Worm (Caenorhabditis elegans) whole organism, early embryonic: Measurements from ENCODE around the gene F09A5.3.

Experiments
- B0310.2 ChIP-seq: sonication (generic microtip); optimal IDR thresholded peaks from 2 replicates; lab custom pipeline; 2016; ENCODE audit warnings: mild to moderate bottlenecking, missing genetic modification characterization, missing compliant biosample characterization
- F13C5.2 ChIP-seq: sonication (generic microtip); optimal IDR thresholded peaks from 2 replicates; lab custom pipeline; 2017; ENCODE audit warnings: mild to moderate bottlenecking, missing genetic modification characterization, inconsistent platforms, missing compliant biosample characterization
- aly-1 ChIP-seq: sonication (generic microtip); optimal IDR thresholded peaks from 2 replicates; lab custom pipeline; 2016; ENCODE audit warnings: missing genetic modification characterization, missing compliant biosample characterization
- ama-1 ChIP-seq: fragments of 150-350 bp; optimal IDR thresholded peaks from 2 replicates; lab custom pipeline; 2014
- ceh-13 ChIP-seq: fragments of 200-800 bp; sonication (Bioruptor generic); optimal IDR thresholded peaks from 2 replicates; lab custom pipeline; 2018; ENCODE audit warnings: mild to moderate bottlenecking, missing genetic modification characterization, missing compliant biosample characterization
- ceh-36 ChIP-seq: sonication (generic microtip); optimal IDR thresholded peaks from 2 replicates; lab custom pipeline; 2016; ENCODE audit warnings: missing genetic modification characterization, inconsistent platforms, missing compliant biosample characterization
- ets-7 ChIP-seq: sonication (generic microtip); optimal IDR thresholded peaks from 2 replicates; lab custom pipeline; 2016; ENCODE audit warnings: missing genotype, missing genetic modification characterization, missing compliant biosample characterization
- flt-1 ChIP-seq: fragments of 200-800 bp; sonication (Bioruptor generic); IDR thresholded peaks from 2 replicates; pipeline ENCODE4 v1.3.6; 2022; ENCODE audit warnings: missing genetic modification characterization, missing compliant biosample characterization
- hmbx-1 ChIP-seq: sonication (generic microtip); optimal IDR thresholded peaks from 2 replicates; lab custom pipeline; 2016; ENCODE audit warnings: mild to moderate bottlenecking, missing genetic modification characterization, missing compliant biosample characterization
- hmg-4 ChIP-seq: fragments of 200-800 bp; sonication (Bioruptor generic); optimal IDR thresholded peaks from 2 replicates; lab custom pipeline; 2018; ENCODE audit warnings: mild to moderate bottlenecking, missing genetic modification characterization, missing compliant biosample characterization
- hnd-1 ChIP-seq: sonication (generic microtip); optimal IDR thresholded peaks from 2 replicates; lab custom pipeline; 2016; ENCODE audit warnings: missing genetic modification characterization, missing compliant biosample characterization
- pes-1 ChIP-seq: fragments of 200-800 bp; sonication (Bioruptor generic); IDR thresholded peaks from 2 replicates; pipeline ENCODE4 v1.3.6; 2022; ENCODE audit warnings: missing genetic modification reagents, missing genetic modification characterization, missing compliant biosample characterization
- scrt-1 ChIP-seq: fragments of 200-800 bp; sonication (Bioruptor generic); IDR thresholded peaks from 2 replicates; pipeline ENCODE4 v1.3.6; 2022; ENCODE audit warnings: missing genetic modification characterization, missing compliant biosample characterization
- sea-1 ChIP-seq: fragments of 200-800 bp; sonication (Bioruptor generic); conservative IDR thresholded peaks from 2 replicates; pipeline ENCODE4 v1.3.6; 2022; ENCODE audit warnings: missing genetic modification characterization, missing compliant biosample characterization
- tbx-11 ChIP-seq: fragments of 200-800 bp; sonication (Bioruptor generic); IDR thresholded peaks from 2 replicates; pipeline ENCODE4 v1.3.6; 2022; ENCODE audit warnings: missing genetic modification characterization, missing compliant biosample characterization
- tbx-37 ChIP-seq: fragments of 200-800 bp; sonication (Bioruptor generic); conservative IDR thresholded peaks from 2 replicates; pipeline ENCODE4 v1.3.6; 2022; ENCODE audit warnings: missing genetic modification reagents, missing genetic modification characterization, missing compliant biosample characterization
- tra-4 ChIP-seq: sonication (generic microtip); optimal IDR thresholded peaks from 2 replicates; lab custom pipeline; 2017; ENCODE audit warnings: missing genetic modification characterization, missing compliant biosample characterization

The F09A5.3 gene

DNA sequence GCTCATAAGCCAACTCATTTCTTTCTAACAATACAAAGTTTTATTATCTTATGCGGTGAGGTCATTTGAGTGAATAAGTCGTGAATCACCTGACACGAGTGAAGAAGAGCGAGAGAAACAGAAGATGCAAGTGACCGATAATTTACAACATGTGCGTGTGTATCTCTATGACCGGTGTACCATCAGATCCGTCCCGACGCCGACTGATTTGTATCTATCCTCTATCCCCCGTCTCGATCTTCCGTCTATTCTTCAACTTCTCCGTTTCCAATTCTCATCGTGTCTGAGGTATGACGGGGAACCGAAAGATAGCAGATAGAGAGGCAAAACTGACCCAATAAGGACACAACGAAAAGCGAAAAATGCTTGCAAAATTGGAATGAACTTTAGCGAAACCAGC lies at the start of gene F09A5.3:
Gene F09A5.3 (plus strand): TSS at position 162 of the 400 bp plus-strand sequence.
- TF ChIP-seq F13C5.2 (no peak), scrt-1 (no peak), hmg-4 (no peak), tbx-11 (no peak), aly-1 (tag; lab: Kevin White, UChicago) (no peak), sea-1 (GFP tag; lab: Robert Waterston, UW) (no peak), B0310.2 (tag; lab: Kevin White, UChicago) (no peak), tbx-37 (GFP tag; lab: Robert Waterston, UW) (no peak), ceh-36 (no peak), hnd-1 (tag; lab: Kevin White, UChicago) (no peak), pes-1 (GFP tag; lab: Robert Waterston, UW) (no peak), hmbx-1 (no peak), ceh-13 (no peak), tra-4 (tag; lab: Kevin White, UChicago) (no peak), flt-1 (GFP tag; lab: Robert Waterston, UW) (no peak), ets-7 (tag; lab: Kevin White, UChicago) (no peak), ama-1 (lab: Kevin White, UChicago) (no peak)

DNA sequence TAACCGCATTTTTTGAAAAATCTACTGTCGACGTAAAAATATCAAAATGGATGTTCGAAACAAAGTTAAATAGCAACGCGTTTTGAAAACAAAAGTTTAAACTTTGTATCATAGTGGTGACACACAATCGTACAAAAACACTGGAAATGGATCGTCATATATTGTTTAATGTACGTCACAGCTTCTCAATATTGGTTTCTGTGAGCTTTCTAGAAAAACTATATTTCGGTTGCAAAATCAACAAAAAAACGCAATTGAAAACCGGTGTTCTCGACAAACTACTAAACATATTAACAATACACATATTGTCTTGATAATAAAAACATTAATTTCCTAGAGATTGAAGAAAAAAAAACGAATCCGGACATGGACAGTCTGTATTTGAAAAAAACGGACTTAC lies 41.0 kb upstream of the F09A5.3 start, which contains the start of gene R03G8.6:
Gene R03G8.6 (minus strand): TSS at position 101 of the 400 bp plus-strand sequence.
- TF ChIP-seq pes-1 (GFP tag; lab: Robert Waterston, UW) (no peak), sea-1 (GFP tag; lab: Robert Waterston, UW) (no peak), scrt-1 (no peak), ceh-36 (no peak), tra-4 (tag; lab: Kevin White, UChicago) (no peak), tbx-37 (GFP tag; lab: Robert Waterston, UW) (no peak), F13C5.2 (no peak), tbx-11 (no peak), hnd-1 (tag; lab: Kevin White, UChicago) (no peak), aly-1 (tag; lab: Kevin White, UChicago) (no peak), B0310.2 (tag; lab: Kevin White, UChicago) (no peak), ceh-13 (no peak), flt-1 (GFP tag; lab: Robert Waterston, UW) (no peak), ama-1 (lab: Kevin White, UChicago) (no peak)

DNA sequence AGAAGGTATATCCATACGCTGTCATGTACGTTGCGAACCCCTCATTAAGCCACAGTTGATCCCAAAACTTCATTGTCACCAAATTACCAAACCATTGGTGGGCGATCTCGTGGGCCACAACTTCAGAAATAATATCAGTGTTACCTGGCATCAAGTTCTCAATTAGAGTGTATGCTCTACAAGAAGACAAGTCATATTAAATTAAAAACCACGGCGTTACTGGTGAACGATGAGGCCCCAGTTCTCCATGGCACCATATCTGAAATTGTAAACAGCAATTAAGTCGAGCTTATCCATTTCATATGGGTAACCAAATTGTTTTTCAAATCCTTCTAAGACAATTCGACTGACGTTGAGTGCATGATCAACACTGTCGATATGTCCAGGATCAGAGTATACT lies 38.6 kb upstream of the F09A5.3 start:
- TF ChIP-seq B0310.2 (tag; lab: Kevin White, UChicago) (no peak), tbx-37 (GFP tag; lab: Robert Waterston, UW) (no peak), scrt-1 (no peak), sea-1 (GFP tag; lab: Robert Waterston, UW) (no peak), hnd-1 (tag; lab: Kevin White, UChicago) (no peak), ceh-13 (no peak), flt-1 (GFP tag; lab: Robert Waterston, UW) (no peak), tra-4 (tag; lab: Kevin White, UChicago) (no peak), F13C5.2 (no peak), hmg-4 (no peak), hmbx-1 (no peak), ama-1 (lab: Kevin White, UChicago) (no peak), ets-7 (tag; lab: Kevin White, UChicago) (no peak), pes-1 (GFP tag; lab: Robert Waterston, UW) (no peak), aly-1 (tag; lab: Kevin White, UChicago) (no peak)

DNA sequence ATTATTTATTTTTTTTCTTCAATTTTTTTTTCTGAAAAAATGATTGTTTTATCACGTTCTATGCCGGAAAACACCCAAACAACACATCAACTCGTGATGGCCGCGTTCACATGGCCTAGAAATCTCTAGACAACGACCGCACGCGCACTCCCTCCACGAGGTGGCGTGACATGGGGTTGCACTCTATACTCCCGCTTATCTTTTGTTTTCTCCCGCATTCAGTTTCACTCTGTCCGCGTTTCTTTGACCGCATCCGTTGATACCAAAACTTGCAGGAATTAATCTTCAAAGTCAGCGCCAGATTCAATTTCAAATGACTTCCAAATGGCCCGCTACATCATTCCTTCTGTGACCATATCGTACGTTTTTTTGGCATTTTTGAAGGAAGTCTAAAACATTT lies 36.4 kb upstream of the F09A5.3 start, which contains the start of gene F17H10.1:
Gene F17H10.1 (plus strand): TSS at position 276 of the 400 bp plus-strand sequence.
- TF ChIP-seq aly-1 (tag; lab: Kevin White, UChicago) (no peak), tra-4 (tag; lab: Kevin White, UChicago) (no peak), F13C5.2 (peak; percentile 18), ama-1 (lab: Kevin White, UChicago) (no peak), hmg-4 (peak; percentile 20), tbx-37 (GFP tag; lab: Robert Waterston, UW) (peak; percentile 42; the same call in 1 of the 2 replicates), hmbx-1 (no peak), hnd-1 (tag; lab: Kevin White, UChicago) (no peak), tbx-11 (no peak), sea-1 (GFP tag; lab: Robert Waterston, UW) (no peak), pes-1 (GFP tag; lab: Robert Waterston, UW) (no peak)

ce11 chrX:13106177-13106761 lies 35.1 kb upstream of the F09A5.3 start:
- TF ChIP-seq ceh-13 = no peak
- TF ChIP-seq aly-1 (tag; lab: Kevin White, UChicago) = no peak
- no peak for TF ChIP-seq tbx-11
- no peak for TF ChIP-seq ceh-36
- TF ChIP-seq ama-1 (lab: Kevin White, UChicago) = no peak
- TF ChIP-seq tbx-37 (GFP tag; lab: Robert Waterston, UW) = no peak
- no peak for TF ChIP-seq scrt-1
- no peak for TF ChIP-seq tra-4 (tag; lab: Kevin White, UChicago)
- no peak for TF ChIP-seq F13C5.2
- no peak for TF ChIP-seq sea-1 (GFP tag; lab: Robert Waterston, UW)
- no peak for TF ChIP-seq B0310.2 (tag; lab: Kevin White, UChicago)
- TF ChIP-seq pes-1 (GFP tag; lab: Robert Waterston, UW) = no peak
- TF ChIP-seq flt-1 (GFP tag; lab: Robert Waterston, UW) = no peak

- TF ChIP-seq F13C5.2 = no peak
- TF ChIP-seq aly-1 (tag; lab: Kevin White, UChicago) = no peak
- no peak for TF ChIP-seq ets-7 (tag; lab: Kevin White, UChicago)
- TF ChIP-seq ama-1 (lab: Kevin White, UChicago) = no peak
- no peak for TF ChIP-seq ceh-13
- no peak for TF ChIP-seq hmbx-1
Measured at ce11 chrX:13108664-13109063, 32.7 kb upstream of the F09A5.3 start.

DNA sequence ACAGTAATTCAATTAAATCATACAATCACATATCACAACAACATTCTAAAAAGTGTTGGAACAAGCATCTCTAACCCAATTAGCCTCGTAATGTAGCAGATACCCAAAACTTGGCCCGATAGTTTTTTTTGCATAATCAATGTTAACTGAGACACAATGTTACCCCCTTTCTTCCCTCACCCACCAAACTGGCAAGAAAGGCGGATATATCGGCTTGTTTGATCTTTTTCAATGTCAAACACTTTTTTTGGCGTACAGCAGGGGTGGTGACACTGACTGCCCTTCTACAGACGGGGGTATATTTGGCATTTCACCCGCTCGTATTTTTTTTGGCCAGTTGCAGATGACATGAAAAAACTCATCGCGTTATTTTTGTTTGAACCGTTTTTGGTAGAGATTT lies 31.4 kb upstream of the F09A5.3 start:
- no peak for TF ChIP-seq flt-1 (GFP tag; lab: Robert Waterston, UW)
